ENCODE assay signal across 6 worm cellular contexts in genomic region chrV:10046503-10046902, ce11.
TF ChIP-seq lines count a peak whose summit lies in the region.

No protein-coding gene starts in this region.

TF ChIP-seq in whole organism, L1 larva, 84 proteins besides CTCF, POLR2A, EP300 and RAD21 (continues in another document):
- TF ChIP-seq snpc-4 (tag; optimal IDR thresholded peaks at IDR 0.05; lab: Kevin White, UChicago) (no peak), Y116A8C.19 (tag; optimal IDR thresholded peaks at IDR 0.05; lab: Kevin White, UChicago; ENCODE audit: borderline replicate concordance) (no peak), aha-1 (tag; optimal IDR thresholded peaks at IDR 0.05; lab: Kevin White, UChicago) (no peak), lin-15B (tag; optimal IDR thresholded peaks at IDR 0.05; lab: Kevin White, UChicago) (no peak), ets-5 (GFP tag; IDR thresholded peaks at IDR 0.05; lab: Robert Waterston, UW) (no peak), lin-35 (GFP tag; optimal IDR thresholded peaks at IDR 0.05; lab: Kevin White, UChicago) (peak in 1 of 2 experiments; percentile 16), alr-1 (tag; optimal IDR thresholded peaks at IDR 0.05; lab: Kevin White, UChicago; ENCODE audit: borderline replicate concordance) (no peak), nhr-90 (tag; optimal IDR thresholded peaks at IDR 0.05; lab: Kevin White, UChicago; ENCODE audit: poor library complexity) (no peak), mep-1 (tag; optimal IDR thresholded peaks at IDR 0.05; lab: Kevin White, UChicago) (peak; percentile 51), hlh-17 (GFP tag; optimal IDR thresholded peaks at IDR 0.05; lab: Kevin White, UChicago; ENCODE audit: borderline replicate concordance) (no peak), egl-13 (tag; optimal IDR thresholded peaks at IDR 0.05; lab: Kevin White, UChicago) (no peak), tlp-1 (tag; optimal IDR thresholded peaks at IDR 0.05; lab: Kevin White, UChicago) (no peak), sox-4 (tag; optimal IDR thresholded peaks at IDR 0.05; lab: Kevin White, UChicago) (no peak), C16A3.4 (tag; optimal IDR thresholded peaks at IDR 0.05; lab: Kevin White, UChicago) (no peak), isw-1 (GFP tag; IDR thresholded peaks at IDR 0.05; lab: Robert Waterston, UW) (no peak)

TF ChIP-seq in whole organism, L2 larva, 48 proteins besides CTCF, POLR2A, EP300 and RAD21:
- TF ChIP-seq nhr-25 (tag; optimal IDR thresholded peaks at IDR 0.05; lab: Kevin White, UChicago): peak; percentile 67
- TF ChIP-seq R02D3.7 (tag; optimal IDR thresholded peaks at IDR 0.05; lab: Kevin White, UChicago): no peak
- peak; percentile 42 for TF ChIP-seq ama-1 (optimal IDR thresholded peaks at IDR 0.05; lab: Kevin White, UChicago)
- TF ChIP-seq gmeb-1 (tag; optimal IDR thresholded peaks at IDR 0.05; lab: Kevin White, UChicago): no peak
- TF ChIP-seq blmp-1 (tag; optimal IDR thresholded peaks at IDR 0.05; lab: Kevin White, UChicago; ENCODE audit: insufficient read depth): peak; percentile 38
- TF ChIP-seq crh-2 (tag; optimal IDR thresholded peaks at IDR 0.05; lab: Kevin White, UChicago): peak; percentile 81
- TF ChIP-seq sma-3 (GFP tag; optimal IDR thresholded peaks at IDR 0.05; lab: Kevin White, UChicago): peak; percentile 3
- no peak for TF ChIP-seq skn-1 (tag; optimal IDR thresholded peaks at IDR 0.05; lab: Kevin White, UChicago)
- TF ChIP-seq sma-9 (GFP tag; optimal IDR thresholded peaks at IDR 0.05; lab: Kevin White, UChicago): peak; percentile 12
- TF ChIP-seq sma-9 (tag; optimal IDR thresholded peaks at IDR 0.05; lab: Kevin White, UChicago): no peak
- TF ChIP-seq lin-39 (tag; optimal IDR thresholded peaks at IDR 0.05; lab: Kevin White, UChicago): no peak

TF ChIP-seq in whole organism, L3 larva, 47 proteins besides CTCF, POLR2A, EP300 and RAD21:
- no peak for TF ChIP-seq egl-5 (tag; optimal IDR thresholded peaks at IDR 0.05; lab: Kevin White, UChicago)
- no peak for TF ChIP-seq zag-1 (tag; optimal IDR thresholded peaks at IDR 0.05; lab: Kevin White, UChicago)
- no peak for TF ChIP-seq nhr-76 (tag; optimal IDR thresholded peaks at IDR 0.05; lab: Kevin White, UChicago)
- no peak for TF ChIP-seq elt-1 (tag; optimal IDR thresholded peaks at IDR 0.05; lab: Kevin White, UChicago)
- TF ChIP-seq skn-1 (tag; optimal IDR thresholded peaks at IDR 0.05; lab: Kevin White, UChicago): no peak
- TF ChIP-seq R02D3.7 (tag; optimal IDR thresholded peaks at IDR 0.05; lab: Kevin White, UChicago): no peak
- no peak for TF ChIP-seq mdl-1 (tag; optimal IDR thresholded peaks at IDR 0.05; lab: Kevin White, UChicago)
- no peak for TF ChIP-seq egl-27 (tag; optimal IDR thresholded peaks at IDR 0.05; lab: Kevin White, UChicago)
- no peak for TF ChIP-seq mml-1 (tag; optimal IDR thresholded peaks at IDR 0.05; lab: Kevin White, UChicago)
- no peak for TF ChIP-seq lin-39 (tag; optimal IDR thresholded peaks at IDR 0.05; lab: Kevin White, UChicago)
- TF ChIP-seq pha-4 (tag; optimal IDR thresholded peaks at IDR 0.05; lab: Kevin White, UChicago): peak; percentile 21
- peak; percentile 17 for TF ChIP-seq nfya-1 (tag; optimal IDR thresholded peaks at IDR 0.05; lab: Kevin White, UChicago; ENCODE audit: insufficient read depth)
- TF ChIP-seq nhr-25 (tag; optimal IDR thresholded peaks at IDR 0.05; lab: Kevin White, UChicago): peak; percentile 55
- no peak for TF ChIP-seq nhr-43 (tag; optimal IDR thresholded peaks at IDR 0.05; lab: Kevin White, UChicago; ENCODE audit: poor library complexity, severe bottlenecking)
TF ChIP-seq in whole organism, L3 larva: peak in this region for 3.

TF ChIP-seq in whole organism, L4 larva, 104 proteins besides CTCF, POLR2A, EP300 and RAD21 (continues in another document):
- no peak for TF ChIP-seq attf-4 (tag; optimal IDR thresholded peaks at IDR 0.05; lab: Kevin White, UChicago)
- no peak for TF ChIP-seq nhr-48 (tag; optimal IDR thresholded peaks at IDR 0.05; lab: Kevin White, UChicago)
- TF ChIP-seq ceh-62 (tag; optimal IDR thresholded peaks at IDR 0.05; lab: Kevin White, UChicago): no peak
- TF ChIP-seq ceh-32 (tag; optimal IDR thresholded peaks at IDR 0.05; lab: Kevin White, UChicago; ENCODE audit: poor library complexity): no peak
- TF ChIP-seq tra-1 (GFP tag; IDR thresholded peaks at IDR 0.05; lab: Robert Waterston, UW): no peak
- no peak for TF ChIP-seq Y105C5A.15 (GFP tag; IDR thresholded peaks at IDR 0.05; lab: Robert Waterston, UW)
- no peak for TF ChIP-seq tag-97 (GFP tag; IDR thresholded peaks at IDR 0.05; lab: Robert Waterston, UW)
- no peak for TF ChIP-seq Y48G9A.11 (GFP tag; IDR thresholded peaks at IDR 0.05; lab: Robert Waterston, UW)
- no peak for TF ChIP-seq unc-130 (GFP tag; optimal IDR thresholded peaks at IDR 0.05; lab: Kevin White, UChicago)
- no peak for TF ChIP-seq zip-11 (GFP tag; IDR thresholded peaks at IDR 0.05; lab: Robert Waterston, UW)
- 0 out of 2 replicates have a peak, but pooled peaks have one; percentile 25 for TF ChIP-seq dmd-8 (GFP tag; IDR thresholded peaks at IDR 0.05; lab: Robert Waterston, UW)
- no peak for TF ChIP-seq nhr-41 (GFP tag; IDR thresholded peaks at IDR 0.05; lab: Robert Waterston, UW)
- no peak for TF ChIP-seq zfp-2 (tag; optimal IDR thresholded peaks at IDR 0.05; lab: Kevin White, UChicago)
- no peak for TF ChIP-seq jun-1 (tag; optimal IDR thresholded peaks at IDR 0.05; lab: Kevin White, UChicago)
- no peak for TF ChIP-seq dpl-1 (GFP tag; optimal IDR thresholded peaks at IDR 0.05; lab: Kevin White, UChicago)
- TF ChIP-seq cey-2 (tag; optimal IDR thresholded peaks at IDR 0.05; lab: Kevin White, UChicago; ENCODE audit: borderline replicate concordance, insufficient read depth): no peak
- TF ChIP-seq nhr-111 (GFP tag; optimal IDR thresholded peaks at IDR 0.05; lab: Kevin White, UChicago): no peak
- no peak for TF ChIP-seq F10B5.3 (tag; optimal IDR thresholded peaks at IDR 0.05; lab: Kevin White, UChicago)
- TF ChIP-seq D1046.2 (GFP tag; IDR thresholded peaks at IDR 0.05; lab: Robert Waterston, UW): no peak

TF ChIP-seq in whole organism, mixed stage, embryonic, 35 proteins besides CTCF, POLR2A, EP300 and RAD21:
- TF ChIP-seq drap-1 (GFP tag; optimal IDR thresholded peaks at IDR 0.05; lab: Kevin White, UChicago) (no peak), ces-1 (GFP tag; optimal IDR thresholded peaks at IDR 0.05; lab: Kevin White, UChicago) (peak; percentile 10), unc-39 (tag; optimal IDR thresholded peaks at IDR 0.05; lab: Kevin White, UChicago) (no peak), mls-2 (tag; optimal IDR thresholded peaks at IDR 0.05; lab: Kevin White, UChicago) (no peak)

TF ChIP-seq in whole organism, young adult, 124 proteins besides CTCF, POLR2A, EP300 and RAD21:
- TF ChIP-seq madf-6 (GFP tag; IDR thresholded peaks at IDR 0.05; lab: Robert Waterston, UW) (no peak), nfyb-1 (GFP tag; IDR thresholded peaks at IDR 0.05; lab: Robert Waterston, UW) (0 out of 2 replicates have a peak, but pooled peaks have one; percentile 31), ceh-27 (GFP tag; optimal IDR thresholded peaks at IDR 0.05; lab: Kevin White, UChicago) (peak; percentile 4), D2030.7 (GFP tag; IDR thresholded peaks at IDR 0.05; lab: Robert Waterston, UW) (0 out of 2 replicates have a peak, but pooled peaks have one; percentile 10), sptf-2 (GFP tag; optimal IDR thresholded peaks at IDR 0.05; lab: Kevin White, UChicago) (no peak), xnd-1 (tag; optimal IDR thresholded peaks at IDR 0.05; lab: Kevin White, UChicago) (no peak), F22D6.2 (tag; optimal IDR thresholded peaks at IDR 0.05; lab: Kevin White, UChicago) (no peak), lin-54 (GFP tag; optimal IDR thresholded peaks at IDR 0.05; lab: Kevin White, UChicago) (no peak), hmg-1.2 (GFP tag; IDR thresholded peaks at IDR 0.05; lab: Robert Waterston, UW) (no peak), ceh-40 (GFP tag; IDR thresholded peaks at IDR 0.05; lab: Robert Waterston, UW) (no peak)
